Fruit fly (Drosophila melanogaster): ENCODE data around the gene CG15443.

Gene CG15443

DNA sequence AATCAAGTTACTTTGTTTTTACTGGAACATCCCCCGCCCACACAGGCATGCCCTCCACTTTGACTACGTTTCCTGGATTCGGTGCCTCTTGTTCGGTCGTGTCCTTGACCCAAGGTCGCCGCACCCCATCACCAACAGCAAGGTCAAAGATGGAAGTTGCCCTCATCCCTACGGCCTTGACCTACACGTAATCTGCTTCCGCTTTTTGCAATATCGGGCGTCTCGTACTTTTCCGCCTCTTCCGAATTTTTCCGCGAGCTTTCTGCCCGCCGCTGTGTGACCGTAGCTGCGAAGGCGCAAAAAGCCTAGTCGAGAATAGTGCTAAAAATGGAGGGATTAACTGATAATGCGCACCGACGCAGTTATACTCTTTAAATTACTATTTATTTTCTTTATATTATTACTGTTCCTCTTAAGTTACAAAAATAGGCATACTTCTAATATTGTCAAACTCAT is 6.7 kb downstream of the CG15443 start, which contains the start of gene Gs1l (continued):
- TF ChIP-seq CG11560 (tag; IDR thresholded peaks at IDR 0.05) (no peak), GATAe (GFP tag; conservative IDR thresholded peaks at IDR 0.05) (no peak), CG4707 (GFP tag; optimal IDR thresholded peaks at IDR 0.05) (no peak), Bteb2 (GFP tag; optimal IDR thresholded peaks at IDR 0.05) (no peak), CG12744 (GFP tag; optimal IDR thresholded peaks at IDR 0.05) (no peak), Abd-B (GFP tag; optimal IDR thresholded peaks at IDR 0.05) (no peak), inv (GFP tag; IDR thresholded peaks at IDR 0.05; ENCODE audit: partially characterized antibody) (no peak), Lpt (GFP tag; optimal IDR thresholded peaks at IDR 0.05) (no peak), CG10366 (GFP tag; IDR thresholded peaks at IDR 0.05) (no peak), zf30C (GFP tag; optimal IDR thresholded peaks at IDR 0.05) (no peak), gfzf (GFP tag; optimal IDR thresholded peaks at IDR 0.05) (peak; percentile 75), zfh1 (GFP tag; IDR thresholded peaks at IDR 0.05) (no peak), CG4282 (GFP tag; optimal IDR thresholded peaks at IDR 0.05) (no peak), aop (GFP tag; IDR thresholded peaks at IDR 0.05) (no peak), CG10979 (tag; optimal IDR thresholded peaks at IDR 0.05) (peak; percentile 11), Doc2 (GFP tag; IDR thresholded peaks at IDR 0.05) (no peak), salm (tag; optimal IDR thresholded peaks at IDR 0.05) (no peak), stwl (tag; optimal IDR thresholded peaks at IDR 0.05) (no peak), tna (GFP tag; IDR thresholded peaks at IDR 0.05; ENCODE audit: partially characterized antibody) (no peak), B-H1 (GFP tag; IDR thresholded peaks at IDR 0.05) (no peak), onecut (GFP tag; IDR thresholded peaks at IDR 0.05) (no peak), ken (GFP tag; IDR thresholded peaks at IDR 0.05) (0 out of 3 replicates have a peak, but pooled peaks have one; percentile 9), CG2678 (tag; optimal IDR thresholded peaks at IDR 0.05) (peak; percentile 38), D (optimal IDR thresholded peaks at IDR 0.05) (no peak), D (GFP tag; optimal IDR thresholded peaks at IDR 0.05) (no peak), CG17568 (GFP tag; optimal IDR thresholded peaks at IDR 0.05) (no peak), crol (GFP tag; IDR thresholded peaks at IDR 0.05) (0 out of 2 replicates have a peak, but pooled peaks have one; percentile 15), sim (GFP tag; IDR thresholded peaks at IDR 0.05) (no peak), CG11398 (GFP tag; optimal IDR thresholded peaks at IDR 0.05) (no peak), vvl (GFP tag; IDR thresholded peaks at IDR 0.05) (no peak; the same call in 1 of the 2 replicates), CG15514 (GFP tag; optimal IDR thresholded peaks at IDR 0.05) (peak; percentile 37), CG15601 (tag; optimal IDR thresholded peaks at IDR 0.05) (no peak), Elba2 (GFP tag; optimal IDR thresholded peaks at IDR 0.05) (no peak), CG17829 (tag; optimal IDR thresholded peaks at IDR 0.05) (no peak), Aef1 (GFP tag; IDR thresholded peaks at IDR 0.05) (no peak; the same call in 2 of the 3 replicates), lmd (GFP tag; IDR thresholded peaks at IDR 0.05) (no peak; the same call in 1 of the 2 replicates), pan (optimal IDR thresholded peaks at IDR 0.05) (no peak), pan (GFP tag; optimal IDR thresholded peaks at IDR 0.05 in 1 of 2, IDR thresholded peaks at IDR 0.05 in 1 of 2) (no peak), CG16863 (GFP tag; optimal IDR thresholded peaks at IDR 0.05) (no peak), bab2 (GFP tag; optimal IDR thresholded peaks at IDR 0.05) (no peak), MESR4 (GFP tag; optimal IDR thresholded peaks at IDR 0.05) (peak; percentile 35), CG9876 (GFP tag; optimal IDR thresholded peaks at IDR 0.05) (no peak), CG3726 (GFP tag; IDR thresholded peaks at IDR 0.05) (no peak), C15 (GFP tag; IDR thresholded peaks at IDR 0.05) (no peak), CG11504 (tag; optimal IDR thresholded peaks at IDR 0.05) (peak; percentile 17), Chrac-16 (GFP tag; optimal IDR thresholded peaks at IDR 0.05) (no peak), gsb-n (tag; optimal IDR thresholded peaks at IDR 0.05) (no peak), CG17361 (GFP tag; IDR thresholded peaks at IDR 0.05) (0 out of 3 replicates have a peak, but pooled peaks have one; percentile 15), sd (tag; optimal IDR thresholded peaks at IDR 0.05) (peak; percentile 56), zfh2 (GFP tag; optimal IDR thresholded peaks at IDR 0.05) (no peak), H15 (GFP tag; IDR thresholded peaks at IDR 0.05) (no peak), cato (GFP tag; optimal IDR thresholded peaks at IDR 0.05; ENCODE audit: borderline replicate concordance) (no peak)

Measured in whole organism, embryonic.